Fruit fly (Drosophila melanogaster) whole organism, adult: Measurements from ENCODE around the gene CG10588.

Experiments
- CG12768 ChIP-seq: fragments of 200-800 bp; sonication (Bioruptor generic); optimal IDR thresholded peaks from 2 replicates; lab custom pipeline; 2017; ENCODE audit warnings: missing biosample characterization, missing genetic modification characterization, mild to moderate bottlenecking, moderate library complexity, missing genetic modification reagents
- CG1620 ChIP-seq: fragments of 200-800 bp; sonication (Bioruptor generic); optimal IDR thresholded peaks from 2 replicates; lab custom pipeline; 2016; ENCODE audit warnings: missing biosample characterization, missing genetic modification characterization
- CG33017 ChIP-seq: fragments of 200-800 bp; sonication (Bioruptor generic); optimal IDR thresholded peaks from 2 replicates; lab custom pipeline; 2018; ENCODE audit warnings: missing biosample characterization, mild to moderate bottlenecking, missing genetic modification characterization, moderate library complexity
- CG5204 ChIP-seq: fragments of 200-800 bp; sonication (Bioruptor generic); optimal IDR thresholded peaks from 2 replicates; lab custom pipeline; 2016; ENCODE audit warnings: missing biosample characterization, missing genetic modification characterization
- CG7045 ChIP-seq: fragments of 200-800 bp; sonication (Bioruptor generic); optimal IDR thresholded peaks from 2 replicates; lab custom pipeline; 2017; ENCODE audit warnings: missing biosample characterization, mild to moderate bottlenecking, missing genetic modification characterization
- Clk ChIP-seq: fragments of 200-800 bp; sonication (Bioruptor generic); optimal IDR thresholded peaks from 2 replicates; lab custom pipeline; 2017; ENCODE audit warnings: missing biosample characterization, missing genetic modification characterization
- cic ChIP-seq: fragments of 200-800 bp; sonication (Bioruptor generic); optimal IDR thresholded peaks from 2 replicates; lab custom pipeline; 2017; ENCODE audit warnings: missing biosample characterization, mild to moderate bottlenecking, missing genetic modification characterization, moderate library complexity
- cnc ChIP-seq, 2 experiments: fragments of >200 bp; optimal IDR thresholded peaks; 2 replicates each; lab custom pipeline; 2017
- kay ChIP-seq: fragments of 200-800 bp; sonication (Bioruptor generic); peaks from one replicate; lab custom pipeline; 2016; ENCODE audit warnings: missing biosample characterization, missing genetic modification characterization, borderline replicate concordance

DNA sequence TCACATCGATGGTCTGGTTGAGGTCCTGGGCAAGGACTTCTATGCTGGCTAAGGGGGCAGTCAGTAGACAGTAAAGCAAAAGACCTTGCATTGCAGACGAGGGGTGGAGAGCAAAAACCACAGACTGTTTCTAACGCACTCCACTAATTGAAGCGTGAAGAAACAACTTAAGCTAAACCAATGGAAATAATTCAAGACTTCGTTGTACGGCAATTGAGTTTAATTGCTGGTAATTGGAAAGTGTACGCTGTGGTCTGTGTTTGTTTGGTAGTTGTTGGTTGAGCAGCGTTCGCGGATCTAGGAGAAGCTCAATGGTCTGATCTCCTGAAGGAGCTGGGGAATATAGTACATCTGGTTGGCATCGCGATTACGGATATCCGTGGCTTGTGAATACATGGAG lies 5.7 kb downstream of the CG10588 start, which contains the start of gene CG10587:
- TF ChIP-seq CG12768 (GFP tag; lab: Kevin White, UChicago) = no peak
- TF ChIP-seq cic = no peak
- TF ChIP-seq CG1620 (GFP tag; lab: Kevin White, UChicago) = no peak
- TF ChIP-seq kay = no peak
- TF ChIP-seq Clk (GFP tag; lab: Kevin White, UChicago) = no peak
- no peak for TF ChIP-seq CG5204 (GFP tag; lab: Kevin White, UChicago)
- TF ChIP-seq CG33017 (tag; lab: Kevin White, UChicago) = no peak
- no peak for TF ChIP-seq cnc (optimal IDR thresholded peaks at IDR 0.05; lab: Kevin White, UChicago)
- TF ChIP-seq CG7045 = no peak
